Worm (Caenorhabditis elegans) whole organism, early embryonic: ENCODE data around the gene ZK1240.2.

Experiments used
- F13C5.2 ChIP-seq: sonication (generic microtip); optimal IDR thresholded peaks from 2 replicates; lab custom pipeline; 2017; ENCODE audit warnings: mild to moderate bottlenecking, missing genetic modification characterization, inconsistent platforms, missing compliant biosample characterization
- aly-1 ChIP-seq: sonication (generic microtip); optimal IDR thresholded peaks from 2 replicates; lab custom pipeline; 2016; ENCODE audit warnings: missing genetic modification characterization, missing compliant biosample characterization
- ama-1 ChIP-seq: fragments of 150-350 bp; optimal IDR thresholded peaks from 2 replicates; lab custom pipeline; 2014
- ceh-13 ChIP-seq: fragments of 200-800 bp; sonication (Bioruptor generic); optimal IDR thresholded peaks from 2 replicates; lab custom pipeline; 2018; ENCODE audit warnings: mild to moderate bottlenecking, missing genetic modification characterization, missing compliant biosample characterization
- ceh-36 ChIP-seq: sonication (generic microtip); optimal IDR thresholded peaks from 2 replicates; lab custom pipeline; 2016; ENCODE audit warnings: missing genetic modification characterization, inconsistent platforms, missing compliant biosample characterization
- flt-1 ChIP-seq: fragments of 200-800 bp; sonication (Bioruptor generic); IDR thresholded peaks from 2 replicates; pipeline ENCODE4 v1.3.6; 2022; ENCODE audit warnings: missing genetic modification characterization, missing compliant biosample characterization
- hmbx-1 ChIP-seq: sonication (generic microtip); optimal IDR thresholded peaks from 2 replicates; lab custom pipeline; 2016; ENCODE audit warnings: mild to moderate bottlenecking, missing genetic modification characterization, missing compliant biosample characterization
- hmg-4 ChIP-seq: fragments of 200-800 bp; sonication (Bioruptor generic); optimal IDR thresholded peaks from 2 replicates; lab custom pipeline; 2018; ENCODE audit warnings: mild to moderate bottlenecking, missing genetic modification characterization, missing compliant biosample characterization
- hnd-1 ChIP-seq: sonication (generic microtip); optimal IDR thresholded peaks from 2 replicates; lab custom pipeline; 2016; ENCODE audit warnings: missing genetic modification characterization, missing compliant biosample characterization
- scrt-1 ChIP-seq: fragments of 200-800 bp; sonication (Bioruptor generic); IDR thresholded peaks from 2 replicates; pipeline ENCODE4 v1.3.6; 2022; ENCODE audit warnings: missing genetic modification characterization, missing compliant biosample characterization
- sea-1 ChIP-seq: fragments of 200-800 bp; sonication (Bioruptor generic); conservative IDR thresholded peaks from 2 replicates; pipeline ENCODE4 v1.3.6; 2022; ENCODE audit warnings: missing genetic modification characterization, missing compliant biosample characterization
- tbx-11 ChIP-seq: fragments of 200-800 bp; sonication (Bioruptor generic); IDR thresholded peaks from 2 replicates; pipeline ENCODE4 v1.3.6; 2022; ENCODE audit warnings: missing genetic modification characterization, missing compliant biosample characterization
- tra-4 ChIP-seq: sonication (generic microtip); optimal IDR thresholded peaks from 2 replicates; lab custom pipeline; 2017; ENCODE audit warnings: missing genetic modification characterization, missing compliant biosample characterization

DNA sequence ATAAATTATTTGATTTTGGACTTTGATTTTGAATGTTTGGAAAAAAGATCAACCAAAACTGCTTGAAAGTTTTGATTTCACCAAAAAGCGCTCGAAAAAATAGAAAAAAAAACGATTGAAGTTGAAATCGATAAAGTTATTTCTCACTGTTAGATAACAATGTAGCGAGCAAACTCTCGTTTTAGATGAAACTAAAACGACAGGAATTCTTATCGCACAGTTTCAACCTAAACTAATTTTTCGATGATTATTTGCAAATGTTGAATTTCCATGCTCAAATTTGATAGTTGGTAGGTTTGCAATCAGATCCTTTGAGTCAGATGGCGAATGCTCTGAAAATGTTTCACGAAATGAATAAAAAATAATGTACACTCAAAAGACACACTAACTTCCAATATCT is 30.6 kb upstream of the ZK1240.2 start:
- no peak for TF ChIP-seq flt-1 (GFP tag; lab: Robert Waterston, UW)
- no peak for TF ChIP-seq ceh-13 (GFP tag; lab: Kevin White, UChicago)
- TF ChIP-seq ama-1 (lab: Kevin White, UChicago) = no peak
- no peak for TF ChIP-seq hmg-4
- no peak for TF ChIP-seq tbx-11
- no peak for TF ChIP-seq tra-4
- TF ChIP-seq hmbx-1 = no peak
- no peak for TF ChIP-seq sea-1 (GFP tag; lab: Robert Waterston, UW)
- no peak for TF ChIP-seq F13C5.2
- no peak for TF ChIP-seq hnd-1
- no peak for TF ChIP-seq aly-1 (tag; lab: Kevin White, UChicago)
- TF ChIP-seq ceh-36 = no peak
- no peak for TF ChIP-seq scrt-1 (GFP tag; lab: Robert Waterston, UW)
